Worm (Caenorhabditis elegans) whole organism, L3 larva: Measurements from ENCODE around the gene F48B9.3.

Source experiments
- ZK546.5 ChIP-seq: sonication (generic microtip); optimal IDR thresholded peaks from 2 replicates; lab custom pipeline; 2017; ENCODE audit warnings: missing biosample characterization, missing genetic modification characterization
- aly-2 ChIP-seq: fragments of 150-350 bp; optimal IDR thresholded peaks from 2 replicates; lab custom pipeline; 2014; ENCODE audit warnings: missing biosample characterization, missing genetic modification characterization
- ama-1 ChIP-seq: fragments of 150-350 bp; optimal IDR thresholded peaks from 2 replicates; lab custom pipeline; 2018
- ceh-16 ChIP-seq: sonication (generic microtip); optimal IDR thresholded peaks from 2 replicates; lab custom pipeline; 2017; ENCODE audit warnings: missing biosample characterization, missing genetic modification characterization
- ceh-28 ChIP-seq: fragments of 150-350 bp; optimal IDR thresholded peaks from 2 replicates; lab custom pipeline; 2014; ENCODE audit warnings: missing biosample characterization, missing genetic modification reagents, missing genetic modification characterization
- egl-27 ChIP-seq: sonication (generic microtip); optimal IDR thresholded peaks from 4 replicates; lab custom pipeline; 2017; ENCODE audit warnings: missing biosample characterization, missing genetic modification reagents, missing genetic modification characterization
- egl-5 ChIP-seq: fragments of 150-350 bp; optimal IDR thresholded peaks from 2 replicates; lab custom pipeline; 2017; ENCODE audit warnings: missing biosample characterization, missing genetic modification reagents, missing genetic modification characterization, inconsistent platforms
- elt-1 ChIP-seq: fragments of 150-350 bp; optimal IDR thresholded peaks from 2 replicates; lab custom pipeline; 2014; ENCODE audit warnings: missing biosample characterization, missing genetic modification characterization
- elt-2 ChIP-seq: sonication (generic microtip); optimal IDR thresholded peaks from 2 replicates; lab custom pipeline; 2016; ENCODE audit warnings: missing genetic modification reagents, mild to moderate bottlenecking, missing genetic modification characterization, missing compliant biosample characterization
- fkh-10 ChIP-seq: sonication (generic microtip); optimal IDR thresholded peaks from 2 replicates; lab custom pipeline; 2017; ENCODE audit warnings: missing biosample characterization, missing genetic modification reagents, missing genetic modification characterization
- fos-1 ChIP-seq: fragments of 150-350 bp; optimal IDR thresholded peaks from 2 replicates; lab custom pipeline; 2014; ENCODE audit warnings: missing biosample characterization, missing genetic modification characterization
- hmg-11 ChIP-seq: sonication (generic microtip); optimal IDR thresholded peaks from 2 replicates; lab custom pipeline; 2016; ENCODE audit warnings: missing genetic modification characterization, missing compliant biosample characterization
- jun-1 ChIP-seq: fragments of 150-350 bp; optimal IDR thresholded peaks from 2 replicates; lab custom pipeline; 2014; ENCODE audit warnings: missing biosample characterization, missing genetic modification reagents, missing genetic modification characterization
- lin-39 ChIP-seq: fragments of 150-350 bp; optimal IDR thresholded peaks from 2 replicates; lab custom pipeline; 2018; ENCODE audit warnings: missing biosample characterization, missing genetic modification reagents, missing genetic modification characterization
- lsy-12 ChIP-seq: sonication (generic microtip); optimal IDR thresholded peaks from 2 replicates; lab custom pipeline; 2016; ENCODE audit warnings: mild to moderate bottlenecking, missing genetic modification characterization, missing compliant biosample characterization
- mdl-1 ChIP-seq: fragments of 150-350 bp; optimal IDR thresholded peaks from 2 replicates; lab custom pipeline; 2014; ENCODE audit warnings: missing biosample characterization, missing genetic modification characterization
- mml-1 ChIP-seq: fragments of 150-350 bp; sonication (generic microtip); optimal IDR thresholded peaks from 3 replicates; lab custom pipeline; 2014; ENCODE audit warnings: missing biosample characterization, missing genetic modification characterization
- nfya-1 ChIP-seq: sonication (generic microtip); optimal IDR thresholded peaks from 2 replicates; lab custom pipeline; 2017; ENCODE audit warnings: missing genetic modification characterization, mild to moderate bottlenecking, missing compliant biosample characterization, antibody characterized with exemption, moderate library complexity; ENCODE audit not compliant: insufficient read depth
- nhr-11 ChIP-seq: fragments of 150-350 bp; optimal IDR thresholded peaks from 2 replicates; lab custom pipeline; 2014; ENCODE audit warnings: missing biosample characterization, missing genetic modification characterization
- nhr-23 ChIP-seq: fragments of 150-350 bp; optimal IDR thresholded peaks from 2 replicates; lab custom pipeline; 2014; ENCODE audit warnings: missing biosample characterization, missing genetic modification reagents, missing genetic modification characterization
- nhr-237 ChIP-seq: fragments of 150-350 bp; optimal IDR thresholded peaks from 2 replicates; lab custom pipeline; 2014; ENCODE audit warnings: missing biosample characterization, missing genetic modification characterization
- nhr-28 ChIP-seq: fragments of 150-350 bp; optimal IDR thresholded peaks from 2 replicates; lab custom pipeline; 2014; ENCODE audit warnings: missing biosample characterization, missing genetic modification characterization
- nhr-43 ChIP-seq: sonication (generic microtip); optimal IDR thresholded peaks from 2 replicates; lab custom pipeline; 2016; ENCODE audit warnings: mild to moderate bottlenecking, missing genetic modification characterization, missing compliant biosample characterization; ENCODE audit not compliant: poor library complexity, severe bottlenecking
- nhr-67 ChIP-seq: fragments of 150-350 bp; optimal IDR thresholded peaks from 2 replicates; lab custom pipeline; 2014; ENCODE audit warnings: missing biosample characterization, missing genetic modification characterization
- nhr-76 ChIP-seq: fragments of 150-350 bp; sonication (generic microtip); optimal IDR thresholded peaks from 5 replicates; lab custom pipeline; 2014; ENCODE audit warnings: missing biosample characterization, missing genetic modification characterization
- nhr-77 ChIP-seq: fragments of 150-350 bp; optimal IDR thresholded peaks from 2 replicates; lab custom pipeline; 2014; ENCODE audit warnings: missing biosample characterization, missing genetic modification characterization
- pha-4 ChIP-seq: fragments of 150-350 bp; optimal IDR thresholded peaks from 2 replicates; lab custom pipeline; 2014; ENCODE audit warnings: missing biosample characterization, missing genetic modification reagents, missing genetic modification characterization
- pqm-1 ChIP-seq: fragments of 150-350 bp; optimal IDR thresholded peaks from 2 replicates; lab custom pipeline; 2017; ENCODE audit warnings: missing biosample characterization, missing genetic modification characterization, inconsistent platforms
- snpc-4 ChIP-seq: fragments of 150-350 bp; optimal IDR thresholded peaks from 2 replicates; lab custom pipeline; 2014; ENCODE audit warnings: missing biosample characterization, missing genetic modification characterization
- tbx-2 ChIP-seq: sonication (generic microtip); optimal IDR thresholded peaks from 2 replicates; lab custom pipeline; 2016; ENCODE audit warnings: mild to moderate bottlenecking, missing genetic modification characterization, missing compliant biosample characterization
- unc-39 ChIP-seq: sonication (generic microtip); optimal IDR thresholded peaks from 4 replicates; lab custom pipeline; 2017; ENCODE audit warnings: missing biosample characterization, missing genetic modification characterization
- zag-1 ChIP-seq: fragments of 150-350 bp; optimal IDR thresholded peaks from 2 replicates; lab custom pipeline; 2014; ENCODE audit warnings: missing biosample characterization, missing genetic modification characterization

Gene F48B9.3

DNA sequence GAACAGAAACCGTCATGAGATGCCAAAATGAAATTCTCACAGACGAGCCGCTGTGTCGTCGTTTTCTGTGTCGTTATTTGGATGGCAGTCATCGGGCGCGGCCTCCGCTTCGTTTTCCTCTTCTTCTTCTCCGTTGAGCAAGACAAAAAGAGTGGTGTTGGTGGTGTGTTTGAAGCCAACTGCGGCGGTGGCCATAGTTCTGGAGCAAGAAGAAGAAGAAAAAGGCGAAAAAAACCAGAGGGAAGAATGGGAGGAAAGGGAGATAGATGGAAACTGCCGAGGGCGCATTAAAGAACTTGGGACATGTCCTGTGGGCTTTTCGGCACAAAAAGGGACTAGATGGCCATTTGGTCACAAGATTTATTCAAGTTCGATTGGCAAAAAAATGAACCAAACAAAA is 33.2 kb upstream of the F48B9.3 start, which contains the start of gene F53B1.9:
Gene F53B1.9 (minus strand): TSS at position 195 of the 400 bp plus-strand sequence.
- TF ChIP-seq pha-4 (tag; lab: Kevin White, UChicago) (no peak), lin-39 (tag; lab: Kevin White, UChicago) (peak; percentile 50), jun-1 (tag; lab: Kevin White, UChicago) (no peak), nfya-1 (tag; lab: Kevin White, UChicago) (peak; percentile 15), hmg-11 (tag; lab: Kevin White, UChicago) (peak; percentile 44), nhr-67 (tag; lab: Kevin White, UChicago) (no peak)

DNA sequence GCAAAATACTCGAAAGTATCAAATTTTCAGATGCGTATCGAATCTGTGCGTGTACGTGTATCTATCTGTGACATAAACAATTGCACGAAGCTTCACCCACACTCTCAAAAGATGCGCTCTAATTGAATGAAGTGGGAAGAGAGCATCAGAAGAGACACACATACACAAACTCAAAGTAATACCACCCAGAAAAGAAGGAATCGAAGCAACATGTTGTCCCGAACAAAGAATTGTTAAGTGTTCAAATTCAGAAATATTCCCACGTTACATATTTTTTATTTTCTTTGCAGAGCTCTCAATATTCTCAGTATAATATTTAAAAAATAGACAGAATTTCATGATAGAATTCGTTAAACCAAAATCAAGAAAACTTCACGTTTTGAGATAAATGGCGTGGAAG is 27.9 kb upstream of the F48B9.3 start:
- TF ChIP-seq mdl-1 (tag; lab: Kevin White, UChicago) = no peak
- TF ChIP-seq elt-1 = no peak
- no peak for TF ChIP-seq lsy-12 (tag; lab: Kevin White, UChicago)
- TF ChIP-seq mml-1 (tag; lab: Kevin White, UChicago) = no peak
- no peak for TF ChIP-seq aly-2 (tag; lab: Kevin White, UChicago)

DNA sequence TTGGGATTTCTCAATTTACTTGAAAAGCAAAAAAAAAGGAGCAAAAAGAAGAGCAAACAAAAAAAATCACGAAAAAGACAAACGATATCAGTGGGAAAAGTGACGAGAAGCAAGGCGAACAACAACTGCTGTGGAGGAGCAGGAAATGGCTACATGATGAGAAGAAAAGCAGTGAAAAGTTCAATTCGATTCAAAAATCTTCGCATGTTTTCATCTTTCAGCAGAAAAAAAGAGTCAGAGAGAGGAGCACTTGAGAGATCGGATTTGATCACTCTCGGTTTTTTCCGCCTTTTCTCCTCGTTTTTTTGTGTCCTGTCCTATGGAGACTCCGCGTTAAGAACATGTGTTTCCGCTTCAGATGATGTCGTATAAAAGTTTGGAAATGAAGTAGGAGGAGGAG is 25.9 kb upstream of the F48B9.3 start:
- peak; percentile 16 for TF ChIP-seq nfya-1 (tag; lab: Kevin White, UChicago)
- TF ChIP-seq fkh-10 (GFP tag; lab: Kevin White, UChicago) = peak; percentile 55
- TF ChIP-seq aly-2 (tag; lab: Kevin White, UChicago) = no peak
- TF ChIP-seq, all 47 proteins: peak for 2

DNA sequence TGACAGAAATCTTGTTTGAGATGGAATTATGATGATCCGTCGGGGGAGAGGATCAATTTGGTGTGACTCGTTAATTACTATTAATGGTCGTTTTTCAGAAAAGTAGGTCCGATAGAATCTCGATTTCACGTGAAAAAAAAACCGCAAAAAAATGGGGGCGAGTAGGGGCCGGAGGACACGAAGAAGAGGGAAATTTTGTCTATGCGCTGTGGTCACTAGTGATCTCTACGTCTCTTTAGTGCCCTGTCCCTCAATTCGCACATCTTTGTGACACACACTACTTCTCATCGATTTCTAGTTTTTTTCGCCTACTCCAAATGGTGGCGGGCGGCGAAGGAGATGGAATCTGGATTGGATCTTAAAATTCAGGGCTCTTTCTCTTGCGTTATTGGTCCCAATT is 24.2 kb upstream of the F48B9.3 start:
- no peak for TF ChIP-seq nhr-237 (tag; lab: Kevin White, UChicago)
- TF ChIP-seq fkh-10 (GFP tag; lab: Kevin White, UChicago) = no peak
- no peak for TF ChIP-seq pqm-1 (tag; lab: Kevin White, UChicago)
- TF ChIP-seq nfya-1 (tag; lab: Kevin White, UChicago) = peak; percentile 40
- no peak for TF ChIP-seq snpc-4 (tag; lab: Kevin White, UChicago)
- TF ChIP-seq ZK546.5 (tag; lab: Kevin White, UChicago) = no peak
- TF ChIP-seq hmg-11 (tag; lab: Kevin White, UChicago) = peak; percentile 46

DNA sequence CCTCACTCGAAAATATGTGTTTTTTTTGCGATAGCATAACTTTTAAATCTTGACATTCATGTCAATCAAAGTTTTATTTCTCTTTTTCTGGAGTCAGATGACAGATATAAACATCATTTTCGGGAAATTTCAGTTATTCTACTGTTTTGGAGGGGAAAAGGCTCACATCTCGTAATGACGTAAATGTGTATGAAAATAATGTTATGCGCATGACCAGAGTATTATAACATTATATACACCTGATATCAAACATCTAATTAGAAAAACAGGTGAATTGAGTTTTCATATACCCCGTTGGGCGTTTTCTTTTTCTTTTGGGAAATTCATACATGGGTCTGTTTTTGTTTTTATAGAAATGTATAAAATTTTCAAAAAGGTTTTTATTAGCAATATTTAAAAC is 20.6 kb upstream of the F48B9.3 start:
- TF ChIP-seq nhr-28 = no peak
- TF ChIP-seq elt-2 (tag; lab: Kevin White, UChicago) = no peak
- TF ChIP-seq ceh-28 = no peak
- no peak for TF ChIP-seq ama-1 (lab: Kevin White, UChicago)
- TF ChIP-seq jun-1 (tag; lab: Kevin White, UChicago) = no peak
- peak; percentile 34 for TF ChIP-seq nhr-43 (tag; lab: Kevin White, UChicago)
- no peak for TF ChIP-seq nhr-237 (tag; lab: Kevin White, UChicago)
- TF ChIP-seq nhr-23 = peak; percentile 89

DNA sequence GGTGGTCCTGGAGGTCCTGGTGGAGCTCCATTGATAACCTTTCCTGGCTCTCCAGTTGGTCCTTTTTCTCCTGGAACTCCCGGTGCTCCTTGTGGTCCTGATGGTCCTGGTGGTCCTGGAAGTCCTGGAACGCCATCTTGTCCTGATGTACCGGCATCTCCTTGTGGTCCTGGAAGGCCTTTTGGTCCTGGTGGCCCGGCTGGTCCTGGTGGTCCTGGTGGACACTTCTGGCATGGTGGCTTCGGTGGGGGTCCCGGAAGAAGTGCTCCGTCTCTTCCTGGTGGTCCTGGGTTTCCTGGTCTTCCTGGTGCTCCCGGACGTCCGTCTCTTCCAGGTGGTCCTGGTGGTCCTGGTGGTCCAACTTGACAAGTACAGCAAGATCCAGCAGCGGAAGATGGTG is 20.0 kb upstream of the F48B9.3 start:
- TF ChIP-seq nhr-11 (tag; lab: Kevin White, UChicago) = no peak
- no peak for TF ChIP-seq unc-39 (tag; lab: Kevin White, UChicago)
- no peak for TF ChIP-seq nhr-76 (tag; lab: Kevin White, UChicago)
- no peak for TF ChIP-seq egl-27 (tag; lab: Kevin White, UChicago)
- TF ChIP-seq nhr-77 (tag; lab: Kevin White, UChicago) = no peak

DNA sequence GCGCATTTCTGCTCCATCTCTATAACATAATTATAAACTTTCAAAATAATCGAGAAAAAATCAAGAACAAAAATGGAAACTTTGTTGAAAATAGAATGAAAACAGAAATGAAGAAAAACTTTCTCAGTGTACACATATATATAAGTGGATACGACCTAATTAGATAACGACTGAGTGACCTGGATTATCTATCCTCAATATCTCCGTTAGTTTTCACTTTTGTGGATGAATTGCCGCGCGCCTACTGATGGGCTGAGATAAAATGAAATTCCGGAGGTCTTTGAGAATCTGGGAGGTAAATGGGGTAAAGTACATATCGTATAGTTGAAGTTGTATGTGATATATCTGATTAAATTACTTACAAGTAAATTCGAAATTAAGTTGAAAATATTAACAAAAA is 19.2 kb upstream of the F48B9.3 start, which contains the start of gene dpy-3:
Gene dpy-3 (minus strand): TSS at position 19 of the 400 bp plus-strand sequence.
- TF ChIP-seq elt-1 (peak; percentile 39), nhr-67 (tag; lab: Kevin White, UChicago) (no peak), nhr-23 (peak; percentile 88)
- TF ChIP-seq, all 47 proteins: peak for 2

DNA sequence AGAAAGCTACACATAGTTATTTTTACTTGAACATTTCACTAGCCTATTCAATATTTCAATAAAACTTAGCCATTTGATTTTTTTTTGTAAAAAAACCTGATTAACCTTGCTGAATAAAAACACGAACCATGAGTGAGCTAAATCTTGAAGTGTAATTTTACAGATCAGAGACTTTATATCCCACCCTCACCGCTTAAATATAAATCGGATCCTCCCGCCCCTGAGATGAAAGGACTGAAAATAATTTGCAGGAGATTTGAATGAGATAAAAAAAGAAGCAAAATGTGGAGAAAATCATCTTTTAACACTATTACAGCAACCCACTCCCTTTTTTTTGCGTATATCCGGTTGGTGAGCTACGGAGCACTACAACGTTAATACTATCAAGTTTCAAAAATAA is 14.8 kb upstream of the F48B9.3 start, which contains the start of gene npax-2:
Gene npax-2 (minus strand): TSS at position 101 of the 400 bp plus-strand sequence.
- TF ChIP-seq hmg-11 (tag; lab: Kevin White, UChicago) = no peak
- TF ChIP-seq ama-1 (lab: Kevin White, UChicago) = no peak
- no peak for TF ChIP-seq egl-27 (tag; lab: Kevin White, UChicago)
- no peak for TF ChIP-seq fos-1 (tag; lab: Kevin White, UChicago)
- no peak for TF ChIP-seq ceh-28
- no peak for TF ChIP-seq ceh-16 (tag; lab: Kevin White, UChicago)
- TF ChIP-seq zag-1 (tag; lab: Kevin White, UChicago) = no peak
- no peak for TF ChIP-seq elt-1
- no peak for TF ChIP-seq lin-39 (tag; lab: Kevin White, UChicago)
- TF ChIP-seq fkh-10 (GFP tag; lab: Kevin White, UChicago) = no peak
- TF ChIP-seq nhr-28 = no peak
- no peak for TF ChIP-seq tbx-2
- no peak for TF ChIP-seq nhr-237 (tag; lab: Kevin White, UChicago)
- TF ChIP-seq egl-5 (tag; lab: Kevin White, UChicago) = no peak
